Fruit fly (Drosophila melanogaster) whole organism, adult: ENCODE data around the gene Acp95EF.

Experiments
- CG12768 ChIP-seq: fragments of 200-800 bp; sonication (Bioruptor generic); optimal IDR thresholded peaks from 2 replicates; lab custom pipeline; 2017; ENCODE audit warnings: missing biosample characterization, missing genetic modification characterization, mild to moderate bottlenecking, moderate library complexity, missing genetic modification reagents
- CG5204 ChIP-seq: fragments of 200-800 bp; sonication (Bioruptor generic); optimal IDR thresholded peaks from 2 replicates; lab custom pipeline; 2016; ENCODE audit warnings: missing biosample characterization, missing genetic modification characterization
- CG7045 ChIP-seq: fragments of 200-800 bp; sonication (Bioruptor generic); optimal IDR thresholded peaks from 2 replicates; lab custom pipeline; 2017; ENCODE audit warnings: missing biosample characterization, mild to moderate bottlenecking, missing genetic modification characterization
- Mnt ChIP-seq: fragments of 200-800 bp; sonication (Bioruptor generic); optimal IDR thresholded peaks from 2 replicates; lab custom pipeline; 2016; ENCODE audit warnings: missing biosample characterization, mild to moderate bottlenecking, missing genetic modification characterization
- cic ChIP-seq: fragments of 200-800 bp; sonication (Bioruptor generic); optimal IDR thresholded peaks from 2 replicates; lab custom pipeline; 2017; ENCODE audit warnings: missing biosample characterization, mild to moderate bottlenecking, missing genetic modification characterization, moderate library complexity
- kay ChIP-seq: fragments of 200-800 bp; sonication (Bioruptor generic); peaks from one replicate; lab custom pipeline; 2016; ENCODE audit warnings: missing biosample characterization, missing genetic modification characterization, borderline replicate concordance

- no peak for TF ChIP-seq cic (GFP tag; lab: Kevin White, UChicago)
- no peak for TF ChIP-seq CG7045 (GFP tag; lab: Kevin White, UChicago)
- no peak for TF ChIP-seq CG12768
- no peak for TF ChIP-seq Mnt (GFP tag; lab: Kevin White, UChicago)
- TF ChIP-seq CG5204 (GFP tag; lab: Kevin White, UChicago) = no peak
- no peak for TF ChIP-seq kay (GFP tag; lab: Kevin White, UChicago)
These were observed 25.3 kb upstream of the Acp95EF start for dm6 chr3R:24203426-24203825.
